Fruit fly (Drosophila melanogaster) whole organism, prepupa: ENCODE results near the gene lush.

ENCODE experiments used
- Blimp-1 ChIP-seq: fragments of 200-800 bp; sonication (Bioruptor generic); optimal IDR thresholded peaks from 3 replicates; lab custom pipeline; 2017; ENCODE audit warnings: missing biosample characterization, missing genetic modification characterization, mild to moderate bottlenecking, moderate library complexity, missing genetic modification reagents
- CG10631 ChIP-seq: fragments of 200-800 bp; sonication (Bioruptor generic); optimal IDR thresholded peaks from 2 replicates; lab custom pipeline; 2016; ENCODE audit warnings: missing biosample characterization, missing genetic modification characterization
- CG11294 ChIP-seq: fragments of 200-800 bp; sonication (Bioruptor generic); IDR thresholded peaks from 2 replicates; pipeline ENCODE4 v1.3.6; 2022; ENCODE audit warnings: missing biosample characterization, missing genetic modification characterization
- CG11902 ChIP-seq: fragments of 200-800 bp; sonication (Bioruptor generic); optimal IDR thresholded peaks from 3 replicates; lab custom pipeline; 2016; ENCODE audit warnings: missing biosample characterization, missing genetic modification characterization
- CG15336 ChIP-seq: fragments of 200-800 bp; sonication (Bioruptor generic); IDR thresholded peaks from 2 replicates; pipeline ENCODE4 v1.3.6; 2022; ENCODE audit warnings: missing biosample characterization, missing genetic modification characterization
- CG1621 ChIP-seq: fragments of 200-800 bp; sonication (Bioruptor generic); optimal IDR thresholded peaks from 3 replicates; lab custom pipeline; 2018; ENCODE audit warnings: missing biosample characterization, mild to moderate bottlenecking, missing genetic modification characterization
- CG16779 ChIP-seq: fragments of 200-800 bp; sonication (Bioruptor generic); optimal IDR thresholded peaks from 3 replicates; lab custom pipeline; 2017; ENCODE audit warnings: missing biosample characterization, mild to moderate bottlenecking, missing genetic modification characterization
- CG3032 ChIP-seq: fragments of 200-800 bp; optimal IDR thresholded peaks from 2 replicates; lab custom pipeline; 2019; ENCODE audit warnings: missing biosample characterization, mild to moderate bottlenecking, missing genetic modification characterization, moderate library complexity
- CG32006 ChIP-seq: fragments of 200-800 bp; sonication (Bioruptor generic); optimal IDR thresholded peaks from 3 replicates; lab custom pipeline; 2017; ENCODE audit warnings: missing biosample characterization, mild to moderate bottlenecking, missing genetic modification characterization
- CG3919 ChIP-seq: fragments of 200-800 bp; sonication (Bioruptor generic); optimal IDR thresholded peaks from 3 replicates; lab custom pipeline; 2016; ENCODE audit warnings: missing biosample characterization, missing genetic modification characterization
- CG4318 ChIP-seq: fragments of 200-800 bp; sonication (Bioruptor generic); optimal IDR thresholded peaks from 3 replicates; lab custom pipeline; 2017; ENCODE audit warnings: missing biosample characterization, mild to moderate bottlenecking, missing genetic modification characterization
- CG6276 ChIP-seq: fragments of 200-800 bp; sonication (Bioruptor generic); optimal IDR thresholded peaks from 2 replicates; lab custom pipeline; 2017; ENCODE audit warnings: missing biosample characterization, mild to moderate bottlenecking, missing genetic modification characterization
- CG6808 ChIP-seq: fragments of 200-800 bp; sonication (Bioruptor generic); optimal IDR thresholded peaks from 3 replicates; lab custom pipeline; 2017; ENCODE audit warnings: missing biosample characterization, missing genetic modification characterization, mild to moderate bottlenecking, moderate library complexity, missing genetic modification reagents
- CG6854 ChIP-seq: fragments of 200-800 bp; sonication (Bioruptor generic); optimal IDR thresholded peaks from 2 replicates; lab custom pipeline; 2017; ENCODE audit warnings: missing biosample characterization, mild to moderate bottlenecking, missing genetic modification characterization
- CG8632 ChIP-seq: fragments of 200-800 bp; sonication (Bioruptor generic); optimal IDR thresholded peaks from 3 replicates; lab custom pipeline; 2016; ENCODE audit warnings: missing biosample characterization, missing genetic modification characterization
- Eip78C ChIP-seq: fragments of 200-800 bp; sonication (Bioruptor generic); peaks from one replicate; lab custom pipeline; 2016; ENCODE audit warnings: missing biosample characterization, missing genetic modification characterization
- Eip93F ChIP-seq: fragments of 200-800 bp; sonication (Bioruptor generic); optimal IDR thresholded peaks from 2 replicates; lab custom pipeline; 2016; ENCODE audit warnings: missing biosample characterization, mild to moderate bottlenecking, missing genetic modification characterization
- Ets21C ChIP-seq: fragments of 200-800 bp; sonication (Bioruptor generic); optimal IDR thresholded peaks from 3 replicates; lab custom pipeline; 2016; ENCODE audit warnings: missing biosample characterization, missing genetic modification characterization
- Hr38 ChIP-seq: sonication (Bioruptor generic); optimal IDR thresholded peaks from 2 replicates; lab custom pipeline; 2016; ENCODE audit warnings: missing biosample characterization, missing genetic modification characterization
- Hr39 ChIP-seq: fragments of 200-800 bp; sonication (Bioruptor generic); optimal IDR thresholded peaks from 2 replicates; lab custom pipeline; 2016; ENCODE audit warnings: missing biosample characterization, missing genetic modification characterization
- Hr4 ChIP-seq: fragments of 200-800 bp; sonication (Bioruptor generic); optimal IDR thresholded peaks from 3 replicates; lab custom pipeline; 2016; ENCODE audit warnings: missing biosample characterization, missing genetic modification characterization
- Met ChIP-seq: fragments of 200-800 bp; sonication (Bioruptor generic); optimal IDR thresholded peaks from 3 replicates; lab custom pipeline; 2016; ENCODE audit warnings: missing biosample characterization, missing genetic modification characterization
- OdsH ChIP-seq: fragments of 200-800 bp; sonication (Bioruptor generic); optimal IDR thresholded peaks from 3 replicates; lab custom pipeline; 2016; ENCODE audit warnings: missing biosample characterization, missing genetic modification characterization
- Sox102F ChIP-seq: fragments of 200-800 bp; sonication (Bioruptor generic); optimal IDR thresholded peaks from 2 replicates; lab custom pipeline; 2016; ENCODE audit warnings: missing biosample characterization, mild to moderate bottlenecking, missing genetic modification characterization
- Sox14 ChIP-seq: fragments of 200-800 bp; sonication (Bioruptor generic); optimal IDR thresholded peaks from 3 replicates; lab custom pipeline; 2016; ENCODE audit warnings: missing biosample characterization, missing genetic modification characterization
- Sox15 ChIP-seq: fragments of 200-800 bp; sonication (Bioruptor generic); optimal IDR thresholded peaks from 3 replicates; lab custom pipeline; 2016; ENCODE audit warnings: missing biosample characterization, missing genetic modification characterization
- achi ChIP-seq: fragments of 200-800 bp; sonication (Bioruptor generic); optimal IDR thresholded peaks from 3 replicates; lab custom pipeline; 2016; ENCODE audit warnings: missing biosample characterization, missing genetic modification characterization
- cyc ChIP-seq: fragments of 200-800 bp; sonication (Bioruptor generic); optimal IDR thresholded peaks from 3 replicates; lab custom pipeline; 2016; ENCODE audit warnings: missing biosample characterization, missing genetic modification characterization
- dac ChIP-seq: fragments of 200-800 bp; sonication (Bioruptor generic); optimal IDR thresholded peaks from 2 replicates; lab custom pipeline; 2017; ENCODE audit warnings: missing biosample characterization, mild to moderate bottlenecking, missing genetic modification characterization
- dsx ChIP-seq: fragments of 200-800 bp; optimal IDR thresholded peaks from 3 replicates; lab custom pipeline; 2019; ENCODE audit warnings: missing biosample characterization, mild to moderate bottlenecking, missing genetic modification characterization, moderate library complexity; ENCODE audit not compliant: poor library complexity, severe bottlenecking
- eg ChIP-seq: fragments of 200-800 bp; sonication (Bioruptor generic); IDR thresholded peaks from 3 replicates; pipeline ENCODE4 v1.3.6; 2022; ENCODE audit warnings: missing biosample characterization, missing genetic modification characterization
- fd59A ChIP-seq: fragments of 200-800 bp; sonication (Bioruptor generic); optimal IDR thresholded peaks from 2 replicates; lab custom pipeline; 2017; ENCODE audit warnings: missing biosample characterization, mild to moderate bottlenecking, missing genetic modification characterization, missing genetic modification reagents
- fd85E ChIP-seq: fragments of 200-800 bp; sonication (Bioruptor generic); optimal IDR thresholded peaks from 3 replicates; lab custom pipeline; 2016; ENCODE audit warnings: missing biosample characterization, missing genetic modification characterization
- fkh ChIP-seq: fragments of 200-800 bp; sonication (Bioruptor generic); optimal IDR thresholded peaks from 3 replicates; lab custom pipeline; 2017; ENCODE audit warnings: missing biosample characterization, mild to moderate bottlenecking, missing genetic modification characterization, moderate library complexity
- lz ChIP-seq: fragments of 200-800 bp; sonication (Bioruptor generic); optimal IDR thresholded peaks from 3 replicates; lab custom pipeline; 2016; ENCODE audit warnings: missing biosample characterization, missing genetic modification characterization
- net ChIP-seq: fragments of 200-800 bp; sonication (Bioruptor generic); optimal IDR thresholded peaks from 3 replicates; lab custom pipeline; 2016; ENCODE audit warnings: missing biosample characterization, missing genetic modification characterization
- ss ChIP-seq, 2 experiments: fragments of 200-800 bp; sonication (Bioruptor generic); optimal IDR thresholded peaks; 2 replicates in 1 of 2; 3 replicates in 1 of 2; lab custom pipeline; 2017 to 2018; ENCODE audit warnings: mild to moderate bottlenecking in 2 of 2, missing biosample characterization in 2 of 2, missing genetic modification characterization in 2 of 2, moderate library complexity in 1 of 2
- svp ChIP-seq: fragments of 200-800 bp; sonication (Bioruptor generic); peaks from one replicate; lab custom pipeline; 2016; ENCODE audit warnings: missing biosample characterization, missing genetic modification characterization

Gene lush

DNA sequence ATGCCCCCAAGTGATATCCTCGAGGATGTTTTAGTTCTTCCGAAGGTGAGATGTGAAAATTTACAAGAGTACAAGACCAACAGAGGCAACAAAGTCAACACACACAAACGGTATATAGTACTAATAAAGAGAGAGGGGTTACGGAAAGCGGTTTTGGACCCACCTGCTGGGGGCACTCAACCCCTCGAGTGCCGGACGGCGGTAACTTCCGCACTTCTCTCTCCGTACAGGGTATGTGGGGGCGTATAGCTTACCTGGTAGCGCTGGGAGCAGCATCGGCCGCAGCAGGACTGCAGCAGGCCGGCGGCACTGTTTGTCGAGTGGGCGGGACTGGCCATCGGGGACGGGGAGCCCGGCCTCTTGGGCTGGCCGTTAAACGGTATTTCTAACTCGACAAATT lies 36.5 kb downstream of the lush start:
- TF ChIP-seq Sox15 (GFP tag; lab: Kevin White, UChicago) (no peak), fkh (GFP tag; lab: Kevin White, UChicago) (no peak), Sox14 (GFP tag; lab: Kevin White, UChicago) (no peak), CG3032 (tag; lab: Kevin White, UChicago) (no peak), CG15336 (no peak), CG4318 (GFP tag; lab: Kevin White, UChicago) (no peak), Met (GFP tag; lab: Kevin White, UChicago) (no peak), Hr38 (GFP tag; lab: Kevin White, UChicago) (no peak), Eip93F (GFP tag; lab: Kevin White, UChicago) (no peak), CG10631 (no peak), dsx (GFP tag; lab: Kevin White, UChicago) (no peak), Eip78C (GFP tag; lab: Kevin White, UChicago) (no peak), lz (GFP tag; lab: Kevin White, UChicago) (no peak), CG11294 (GFP tag; lab: Robert Waterston, UW) (no peak), CG32006 (GFP tag; lab: Kevin White, UChicago) (no peak), CG6276 (GFP tag; lab: Kevin White, UChicago) (no peak), CG1621 (tag; lab: Kevin White, UChicago) (no peak), Blimp-1 (no peak)
- TF ChIP-seq, all 60 proteins: peak for 0

- no peak for TF ChIP-seq net (GFP tag; lab: Kevin White, UChicago)
These were observed 36.9 kb downstream of the lush start for dm6 chr3L:19568999-19569398.

- no peak for TF ChIP-seq ss (GFP tag; optimal IDR thresholded peaks at IDR 0.05; lab: Kevin White, UChicago)
- TF ChIP-seq svp (GFP tag; lab: Kevin White, UChicago), result no peak
- no peak for TF ChIP-seq CG15336
- TF ChIP-seq CG8632, result no peak
- TF ChIP-seq CG3032 (tag; lab: Kevin White, UChicago), result no peak
- no peak for TF ChIP-seq Sox102F (GFP tag; lab: Kevin White, UChicago)
- TF ChIP-seq CG6854 (GFP tag; lab: Kevin White, UChicago), result no peak
- no peak for TF ChIP-seq Hr39 (GFP tag; lab: Kevin White, UChicago)
- no peak for TF ChIP-seq fd59A
- no peak for TF ChIP-seq Ets21C (GFP tag; lab: Kevin White, UChicago)
- TF ChIP-seq Blimp-1, result no peak
- TF ChIP-seq achi (GFP tag; lab: Kevin White, UChicago), result no peak
- TF ChIP-seq CG16779, result no peak
- no peak for TF ChIP-seq fd85E (GFP tag; lab: Kevin White, UChicago)
These were observed 39.8 kb downstream of the lush start for dm6 chr3L:19566127-19566526.

DNA sequence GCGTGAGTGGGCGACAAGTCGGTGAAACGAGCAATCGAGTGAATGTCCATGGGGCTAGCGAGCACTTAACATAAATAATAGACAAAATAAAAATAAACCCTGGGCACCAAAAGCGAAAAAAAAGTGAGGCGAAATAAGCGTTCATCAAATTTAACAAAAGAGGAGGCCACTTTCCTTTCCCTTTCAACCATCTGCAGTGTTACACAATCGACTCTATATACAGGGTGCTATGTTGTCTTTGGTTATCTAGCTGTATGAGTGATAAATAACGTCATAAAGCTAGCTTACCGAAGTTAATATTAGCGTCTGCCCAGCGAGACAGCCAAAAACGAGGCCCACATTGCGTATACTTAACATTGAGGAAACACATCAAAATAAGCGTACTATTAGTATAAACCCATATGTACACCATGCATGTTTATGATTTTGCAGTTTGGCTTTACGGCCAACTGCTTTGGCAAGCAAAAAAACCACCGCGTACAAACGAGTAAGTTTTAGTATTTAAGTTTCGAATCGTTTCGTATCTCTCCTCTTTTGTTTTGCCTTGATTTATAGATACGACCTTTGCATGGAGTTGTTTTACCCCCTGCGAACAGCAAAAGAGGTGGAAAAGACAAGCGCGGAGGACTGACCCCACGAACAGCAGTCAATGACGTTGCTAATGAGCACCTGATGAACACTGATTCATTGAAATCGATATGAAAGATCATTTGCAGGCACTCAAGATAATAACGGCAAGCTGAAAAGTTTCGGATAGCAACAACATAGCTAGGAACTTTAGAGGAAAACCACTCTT lies 40.8 kb downstream of the lush start:
- TF ChIP-seq CG11294 (GFP tag; lab: Robert Waterston, UW) (no peak), Hr4 (GFP tag; lab: Kevin White, UChicago) (no peak), Sox14 (GFP tag; lab: Kevin White, UChicago) (no peak), eg (GFP tag; lab: Robert Waterston, UW) (no peak), fd59A (no peak), cyc (GFP tag; lab: Kevin White, UChicago) (no peak), CG4318 (GFP tag; lab: Kevin White, UChicago) (no peak), svp (GFP tag; lab: Kevin White, UChicago) (no peak), OdsH (no peak), dac (GFP tag; lab: Kevin White, UChicago) (no peak), dsx (GFP tag; lab: Kevin White, UChicago) (no peak), CG11902 (no peak), CG8632 (no peak), fd85E (GFP tag; lab: Kevin White, UChicago) (no peak), CG3919 (GFP tag; lab: Kevin White, UChicago) (no peak), lz (GFP tag; lab: Kevin White, UChicago) (no peak), CG6808 (GFP tag; lab: Kevin White, UChicago) (no peak)
- TF ChIP-seq, all 60 proteins: peak for 0
